Fruit fly (Drosophila melanogaster) whole organism, prepupa: Measurements from ENCODE around the gene CG6465.

Experiments
- Blimp-1 ChIP-seq: fragments of 200-800 bp; sonication (Bioruptor generic); optimal IDR thresholded peaks from 3 replicates; lab custom pipeline; 2017; ENCODE audit warnings: missing biosample characterization, missing genetic modification characterization, mild to moderate bottlenecking, moderate library complexity, missing genetic modification reagents
- CG10631 ChIP-seq: fragments of 200-800 bp; sonication (Bioruptor generic); optimal IDR thresholded peaks from 2 replicates; lab custom pipeline; 2016; ENCODE audit warnings: missing biosample characterization, missing genetic modification characterization
- CG10669 ChIP-seq: fragments of 200-800 bp; sonication (Bioruptor generic); optimal IDR thresholded peaks from 3 replicates; lab custom pipeline; 2018; ENCODE audit warnings: missing biosample characterization, mild to moderate bottlenecking, missing genetic modification characterization, moderate library complexity
- CG11762 ChIP-seq: fragments of 200-800 bp; sonication (Bioruptor generic); optimal IDR thresholded peaks from 3 replicates; lab custom pipeline; 2016; ENCODE audit warnings: missing biosample characterization, missing genetic modification characterization; ENCODE audit not compliant: insufficient read depth
- CG11902 ChIP-seq: fragments of 200-800 bp; sonication (Bioruptor generic); optimal IDR thresholded peaks from 3 replicates; lab custom pipeline; 2016; ENCODE audit warnings: missing biosample characterization, missing genetic modification characterization
- CG15336 ChIP-seq: fragments of 200-800 bp; sonication (Bioruptor generic); IDR thresholded peaks from 2 replicates; pipeline ENCODE4 v1.3.6; 2022; ENCODE audit warnings: missing biosample characterization, missing genetic modification characterization
- CG1621 ChIP-seq: fragments of 200-800 bp; sonication (Bioruptor generic); optimal IDR thresholded peaks from 3 replicates; lab custom pipeline; 2018; ENCODE audit warnings: missing biosample characterization, mild to moderate bottlenecking, missing genetic modification characterization
- CG16779 ChIP-seq: fragments of 200-800 bp; sonication (Bioruptor generic); optimal IDR thresholded peaks from 3 replicates; lab custom pipeline; 2017; ENCODE audit warnings: missing biosample characterization, mild to moderate bottlenecking, missing genetic modification characterization
- CG31627 ChIP-seq: fragments of 200-800 bp; sonication (Bioruptor generic); optimal IDR thresholded peaks from 3 replicates; lab custom pipeline; 2016; ENCODE audit warnings: missing biosample characterization, missing genetic modification characterization
- CG32006 ChIP-seq: fragments of 200-800 bp; sonication (Bioruptor generic); optimal IDR thresholded peaks from 3 replicates; lab custom pipeline; 2017; ENCODE audit warnings: missing biosample characterization, mild to moderate bottlenecking, missing genetic modification characterization
- CG3919 ChIP-seq: fragments of 200-800 bp; sonication (Bioruptor generic); optimal IDR thresholded peaks from 3 replicates; lab custom pipeline; 2016; ENCODE audit warnings: missing biosample characterization, missing genetic modification characterization
- CG4318 ChIP-seq: fragments of 200-800 bp; sonication (Bioruptor generic); optimal IDR thresholded peaks from 3 replicates; lab custom pipeline; 2017; ENCODE audit warnings: missing biosample characterization, mild to moderate bottlenecking, missing genetic modification characterization
- CG6276 ChIP-seq: fragments of 200-800 bp; sonication (Bioruptor generic); optimal IDR thresholded peaks from 2 replicates; lab custom pipeline; 2017; ENCODE audit warnings: missing biosample characterization, mild to moderate bottlenecking, missing genetic modification characterization
- CG6792 ChIP-seq: fragments of 200-800 bp; sonication (Bioruptor generic); optimal IDR thresholded peaks from 3 replicates; lab custom pipeline; 2016; ENCODE audit warnings: missing biosample characterization, missing genetic modification characterization
- CG8119 ChIP-seq: fragments of 200-800 bp; sonication (Bioruptor generic); IDR thresholded peaks from 3 replicates; pipeline ENCODE4 v1.3.6; 2022; ENCODE audit warnings: missing biosample characterization, missing genetic modification characterization
- CG8319 ChIP-seq: fragments of 200-800 bp; sonication (Bioruptor generic); optimal IDR thresholded peaks from 3 replicates; lab custom pipeline; 2016; ENCODE audit warnings: missing biosample characterization, missing genetic modification characterization
- Eip75B ChIP-seq: fragments of 200-800 bp; sonication (Bioruptor generic); optimal IDR thresholded peaks from 3 replicates; lab custom pipeline; 2016; ENCODE audit warnings: missing biosample characterization, missing genetic modification characterization
- Eip78C ChIP-seq: fragments of 200-800 bp; sonication (Bioruptor generic); peaks from one replicate; lab custom pipeline; 2016; ENCODE audit warnings: missing biosample characterization, missing genetic modification characterization
- Eip93F ChIP-seq: fragments of 200-800 bp; sonication (Bioruptor generic); optimal IDR thresholded peaks from 2 replicates; lab custom pipeline; 2016; ENCODE audit warnings: missing biosample characterization, mild to moderate bottlenecking, missing genetic modification characterization
- Ets96B ChIP-seq: fragments of 200-800 bp; optimal IDR thresholded peaks from 2 replicates; lab custom pipeline; 2019; ENCODE audit warnings: missing biosample characterization, mild to moderate bottlenecking, missing genetic modification characterization, moderate library complexity
- Gug ChIP-seq: fragments of 200-800 bp; sonication (Bioruptor generic); IDR thresholded peaks from 2 replicates; pipeline ENCODE4 v1.3.6; 2022; ENCODE audit warnings: missing biosample characterization, missing genetic modification characterization
- Hr38 ChIP-seq: sonication (Bioruptor generic); optimal IDR thresholded peaks from 2 replicates; lab custom pipeline; 2016; ENCODE audit warnings: missing biosample characterization, missing genetic modification characterization
- Hr39 ChIP-seq: fragments of 200-800 bp; sonication (Bioruptor generic); optimal IDR thresholded peaks from 2 replicates; lab custom pipeline; 2016; ENCODE audit warnings: missing biosample characterization, missing genetic modification characterization
- Hr4 ChIP-seq: fragments of 200-800 bp; sonication (Bioruptor generic); optimal IDR thresholded peaks from 3 replicates; lab custom pipeline; 2016; ENCODE audit warnings: missing biosample characterization, missing genetic modification characterization
- Lpt ChIP-seq: fragments of 200-800 bp; sonication (Bioruptor generic); optimal IDR thresholded peaks from 3 replicates; lab custom pipeline; 2016; ENCODE audit warnings: missing biosample characterization, missing genetic modification characterization
- Met ChIP-seq: fragments of 200-800 bp; sonication (Bioruptor generic); optimal IDR thresholded peaks from 3 replicates; lab custom pipeline; 2016; ENCODE audit warnings: missing biosample characterization, missing genetic modification characterization
- OdsH ChIP-seq: fragments of 200-800 bp; sonication (Bioruptor generic); optimal IDR thresholded peaks from 3 replicates; lab custom pipeline; 2016; ENCODE audit warnings: missing biosample characterization, missing genetic modification characterization
- Smox ChIP-seq: fragments of 200-800 bp; sonication (Bioruptor generic); optimal IDR thresholded peaks from 3 replicates; lab custom pipeline; 2016; ENCODE audit warnings: missing biosample characterization, missing genetic modification characterization
- Sox102F ChIP-seq: fragments of 200-800 bp; sonication (Bioruptor generic); optimal IDR thresholded peaks from 2 replicates; lab custom pipeline; 2016; ENCODE audit warnings: missing biosample characterization, mild to moderate bottlenecking, missing genetic modification characterization
- Sox14 ChIP-seq: fragments of 200-800 bp; sonication (Bioruptor generic); optimal IDR thresholded peaks from 3 replicates; lab custom pipeline; 2016; ENCODE audit warnings: missing biosample characterization, missing genetic modification characterization
- Sox15 ChIP-seq: fragments of 200-800 bp; sonication (Bioruptor generic); optimal IDR thresholded peaks from 3 replicates; lab custom pipeline; 2016; ENCODE audit warnings: missing biosample characterization, missing genetic modification characterization
- dsx ChIP-seq: fragments of 200-800 bp; optimal IDR thresholded peaks from 3 replicates; lab custom pipeline; 2019; ENCODE audit warnings: missing biosample characterization, mild to moderate bottlenecking, missing genetic modification characterization, moderate library complexity; ENCODE audit not compliant: poor library complexity, severe bottlenecking
- eg ChIP-seq: fragments of 200-800 bp; sonication (Bioruptor generic); IDR thresholded peaks from 3 replicates; pipeline ENCODE4 v1.3.6; 2022; ENCODE audit warnings: missing biosample characterization, missing genetic modification characterization
- esn ChIP-seq: fragments of 200-800 bp; sonication (Bioruptor generic); optimal IDR thresholded peaks from 2 replicates; lab custom pipeline; 2016; ENCODE audit warnings: missing biosample characterization, mild to moderate bottlenecking, missing genetic modification characterization, moderate library complexity
- fd85E ChIP-seq: fragments of 200-800 bp; sonication (Bioruptor generic); optimal IDR thresholded peaks from 3 replicates; lab custom pipeline; 2016; ENCODE audit warnings: missing biosample characterization, missing genetic modification characterization
- lz ChIP-seq: fragments of 200-800 bp; sonication (Bioruptor generic); optimal IDR thresholded peaks from 3 replicates; lab custom pipeline; 2016; ENCODE audit warnings: missing biosample characterization, missing genetic modification characterization
- net ChIP-seq: fragments of 200-800 bp; sonication (Bioruptor generic); optimal IDR thresholded peaks from 3 replicates; lab custom pipeline; 2016; ENCODE audit warnings: missing biosample characterization, missing genetic modification characterization
- pdm3 ChIP-seq: fragments of 200-800 bp; sonication (Bioruptor generic); optimal IDR thresholded peaks from 3 replicates; lab custom pipeline; 2016; ENCODE audit warnings: missing biosample characterization, missing genetic modification characterization
- ss ChIP-seq, 2 experiments: fragments of 200-800 bp; sonication (Bioruptor generic); optimal IDR thresholded peaks; 2 replicates in 1 of 2; 3 replicates in 1 of 2; lab custom pipeline; 2017 to 2018; ENCODE audit warnings: mild to moderate bottlenecking in 2 of 2, missing biosample characterization in 2 of 2, missing genetic modification characterization in 2 of 2, moderate library complexity in 1 of 2
- svp ChIP-seq: fragments of 200-800 bp; sonication (Bioruptor generic); peaks from one replicate; lab custom pipeline; 2016; ENCODE audit warnings: missing biosample characterization, missing genetic modification characterization
- vri ChIP-seq: fragments of 200-800 bp; sonication (Bioruptor generic); optimal IDR thresholded peaks from 3 replicates; lab custom pipeline; 2016; ENCODE audit warnings: missing biosample characterization, mild to moderate bottlenecking, missing genetic modification characterization

The CG6465 gene

dm6 chr3R:10688160-10688559 lies 11.1 kb upstream of the CG6465 start:
- TF ChIP-seq CG10631 (GFP tag; lab: Kevin White, UChicago): no peak
- peak; percentile 63; the same call in 1 of the 3 replicates for TF ChIP-seq eg (GFP tag; lab: Robert Waterston, UW)
- peak; percentile 51 for TF ChIP-seq CG15336
- TF ChIP-seq Hr38 (GFP tag; lab: Kevin White, UChicago): no peak
- TF ChIP-seq CG1621 (tag; lab: Kevin White, UChicago): no peak
- peak; percentile 43; the same call in 1 of the 3 replicates for TF ChIP-seq CG8119 (GFP tag; lab: Robert Waterston, UW)
- TF ChIP-seq CG11902 (GFP tag; lab: Kevin White, UChicago): no peak
- no peak for TF ChIP-seq Hr39 (GFP tag; lab: Kevin White, UChicago)

- no peak for TF ChIP-seq Eip93F
- no peak for TF ChIP-seq Gug (GFP tag; lab: Robert Waterston, UW)
- TF ChIP-seq CG6792 (GFP tag; lab: Kevin White, UChicago): no peak
- no peak for TF ChIP-seq CG3919 (GFP tag; lab: Kevin White, UChicago)
- TF ChIP-seq CG10669: no peak
- TF ChIP-seq Ets96B: no peak
- no peak for TF ChIP-seq CG15336
- TF ChIP-seq CG11762 (GFP tag; lab: Kevin White, UChicago): no peak
- no peak for TF ChIP-seq Sox14 (GFP tag; lab: Kevin White, UChicago)
- TF ChIP-seq Eip75B (GFP tag; lab: Kevin White, UChicago): no peak
- TF ChIP-seq CG1621 (tag; lab: Kevin White, UChicago): no peak
- TF ChIP-seq CG31627 (GFP tag; lab: Kevin White, UChicago): no peak
- TF ChIP-seq Eip78C (GFP tag; lab: Kevin White, UChicago): no peak
- TF ChIP-seq fd85E: no peak
- no peak for TF ChIP-seq Blimp-1 (GFP tag; lab: Kevin White, UChicago)
- TF ChIP-seq CG10631 (GFP tag; lab: Kevin White, UChicago): no peak
- no peak for TF ChIP-seq CG8319 (GFP tag; lab: Kevin White, UChicago)
- no peak for TF ChIP-seq CG11902 (GFP tag; lab: Kevin White, UChicago)
- no peak for TF ChIP-seq CG6276 (GFP tag; lab: Kevin White, UChicago)
These were observed 10.3 kb upstream of the CG6465 start for dm6 chr3R:10687312-10687711.

- TF ChIP-seq esn (GFP tag; lab: Kevin White, UChicago) (peak; percentile 13), Eip78C (GFP tag; lab: Kevin White, UChicago) (peak; percentile 50), CG16779 (tag; lab: Kevin White, UChicago) (peak; percentile 8), eg (GFP tag; lab: Robert Waterston, UW) (peak; percentile 61; the same call in 2 of the 3 replicates), net (GFP tag; lab: Kevin White, UChicago) (no peak), Lpt (GFP tag; lab: Kevin White, UChicago) (peak; percentile 25), ss (GFP tag; optimal IDR thresholded peaks at IDR 0.05; lab: Kevin White, UChicago) (peak in 1 of 2 experiments; percentile 18), dsx (GFP tag; lab: Kevin White, UChicago) (peak; percentile 98), lz (GFP tag; lab: Kevin White, UChicago) (no peak), Gug (GFP tag; lab: Robert Waterston, UW) (no peak)
These were observed 9.4 kb upstream of the CG6465 start, which contains the start of gene Skel for dm6 chr3R:10686307-10687094. Gene Skel (plus strand): TSS chr3R:10686943.

dm6 chr3R:10684284-10684683 lies 7.2 kb upstream of the CG6465 start:
- TF ChIP-seq pdm3 (GFP tag; lab: Kevin White, UChicago) (peak; percentile 66), Met (GFP tag; lab: Kevin White, UChicago) (peak; percentile 49), Sox102F (peak; percentile 54), Sox15 (no peak), Smox (GFP tag; lab: Kevin White, UChicago) (peak; percentile 33), vri (GFP tag; lab: Kevin White, UChicago) (no peak), CG6792 (GFP tag; lab: Kevin White, UChicago) (peak; percentile 26), Hr4 (peak; percentile 83), CG31627 (GFP tag; lab: Kevin White, UChicago) (peak; percentile 36), Hr39 (GFP tag; lab: Kevin White, UChicago) (peak; percentile 49), Hr38 (GFP tag; lab: Kevin White, UChicago) (no peak), lz (GFP tag; lab: Kevin White, UChicago) (peak; percentile 39), net (GFP tag; lab: Kevin White, UChicago) (peak; percentile 33), esn (GFP tag; lab: Kevin White, UChicago) (peak; percentile 55), CG10631 (GFP tag; lab: Kevin White, UChicago) (peak; percentile 28), OdsH (GFP tag; lab: Kevin White, UChicago) (peak; percentile 55), CG3919 (GFP tag; lab: Kevin White, UChicago) (no peak), CG8319 (GFP tag; lab: Kevin White, UChicago) (no peak), Eip78C (GFP tag; lab: Kevin White, UChicago) (peak; percentile 90), ss (GFP tag; optimal IDR thresholded peaks at IDR 0.05; lab: Kevin White, UChicago) (no peak), CG32006 (GFP tag; lab: Kevin White, UChicago) (peak; percentile 73), Eip75B (GFP tag; lab: Kevin White, UChicago) (peak; percentile 31), eg (GFP tag; lab: Robert Waterston, UW) (peak; percentile 79), Lpt (GFP tag; lab: Kevin White, UChicago) (peak; percentile 58), svp (GFP tag; lab: Kevin White, UChicago) (peak; percentile 62), CG4318 (peak; percentile 60)
